Worm (Caenorhabditis elegans): Measurements from ENCODE around the gene nuo-4.

The nuo-4 gene

DNA sequence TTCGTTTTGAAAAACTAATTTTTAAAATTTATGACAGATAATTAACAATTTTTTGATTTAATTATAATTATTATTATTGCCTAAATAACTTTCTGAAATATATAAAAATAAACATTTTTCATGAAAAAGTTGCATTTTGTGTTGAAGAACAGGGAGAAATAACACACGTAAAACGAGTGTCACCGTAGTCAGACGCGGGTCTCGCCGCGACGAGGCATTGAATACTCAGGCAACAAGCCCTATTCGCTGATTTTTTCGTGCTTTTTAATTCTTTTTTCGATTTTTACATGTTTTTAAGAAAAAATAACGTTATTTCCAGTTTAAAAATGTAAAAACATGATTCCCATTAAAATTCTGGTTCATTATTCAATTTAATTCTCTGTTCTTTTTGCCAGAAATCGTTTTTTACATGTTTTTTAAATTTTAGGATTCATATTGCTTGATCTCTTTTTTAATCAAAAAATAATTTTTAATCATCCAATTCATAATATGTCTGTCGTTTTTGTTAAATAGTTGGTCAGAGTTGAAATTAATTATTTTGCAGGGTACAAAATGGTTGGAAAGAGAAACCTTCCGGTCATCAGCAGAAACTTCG lies 49.4 kb upstream of the nuo-4 start, which contains the start of gene rpl-6 (continued):
- TF ChIP-seq Y53G8AR.9 (GFP tag; conservative IDR thresholded peaks at IDR 0.05), result peak; percentile 84
- TF ChIP-seq mcd-1 (GFP tag; IDR thresholded peaks at IDR 0.05), result peak; percentile 81
- TF ChIP-seq hrde-1 (tag; optimal IDR thresholded peaks at IDR 0.05; ENCODE audit: borderline replicate concordance), result no peak
- peak in 1 of 3 experiments; percentile 86 for TF ChIP-seq lin-35 (GFP tag; optimal IDR thresholded peaks at IDR 0.05)
- no peak for TF ChIP-seq ztf-26 (tag; optimal IDR thresholded peaks at IDR 0.05)
- TF ChIP-seq repo-1 (tag; optimal IDR thresholded peaks at IDR 0.05), result no peak
- no peak for TF ChIP-seq somi-1 (GFP tag; optimal IDR thresholded peaks at IDR 0.05)
- TF ChIP-seq lir-1 (GFP tag; conservative IDR thresholded peaks at IDR 0.05), result peak; percentile 28; the same call in 1 of the 2 replicates
- peak; percentile 68 for TF ChIP-seq efl-1 (GFP tag; optimal IDR thresholded peaks at IDR 0.05)
- TF ChIP-seq madf-8 (GFP tag; conservative IDR thresholded peaks at IDR 0.05), result peak; percentile 54
- TF ChIP-seq atf-7 (tag; optimal IDR thresholded peaks at IDR 0.05), result no peak
- TF ChIP-seq ceh-58 (GFP tag; IDR thresholded peaks at IDR 0.05), result no peak
- peak; percentile 73 for TF ChIP-seq rcor-1 (GFP tag; IDR thresholded peaks at IDR 0.05)
- TF ChIP-seq let-607 (tag; optimal IDR thresholded peaks at IDR 0.05), result peak in 1 of 2 experiments; percentile 42
- TF ChIP-seq F55B11.4 (tag; optimal IDR thresholded peaks at IDR 0.05; ENCODE audit: borderline replicate concordance, insufficient read depth), result no peak
- no peak for TF ChIP-seq aptf-3 (GFP tag; IDR thresholded peaks at IDR 0.05)
- TF ChIP-seq sptf-2 (GFP tag; optimal IDR thresholded peaks at IDR 0.05), result no peak
- no peak for TF ChIP-seq F10E7.11 (tag; optimal IDR thresholded peaks at IDR 0.05)
- TF ChIP-seq ztf-25 (GFP tag; IDR thresholded peaks at IDR 0.05), result no peak
- TF ChIP-seq chd-7 (tag; optimal IDR thresholded peaks at IDR 0.05), result no peak
- TF ChIP-seq bed-2 (GFP tag; IDR thresholded peaks at IDR 0.05), result no peak
- TF ChIP-seq Y53F4B.3 (GFP tag; IDR thresholded peaks at IDR 0.05), result no peak
- peak; percentile 29; the same call in 1 of the 2 replicates for TF ChIP-seq ceh-100 (GFP tag; IDR thresholded peaks at IDR 0.05)
- TF ChIP-seq Y67H2A.10 (GFP tag; conservative IDR thresholded peaks at IDR 0.05), result peak; percentile 59
- peak; percentile 86 for TF ChIP-seq ekl-4 (GFP tag; IDR thresholded peaks at IDR 0.05)
- no peak for TF ChIP-seq ceh-79 (tag; optimal IDR thresholded peaks at IDR 0.05)
- TF ChIP-seq ZK185.1 (tag; optimal IDR thresholded peaks at IDR 0.05; ENCODE audit: poor library complexity, severe bottlenecking), result peak; percentile 65
- peak; percentile 55; the same call in 1 of the 2 replicates for TF ChIP-seq dox-1 (GFP tag; IDR thresholded peaks at IDR 0.05)
- no peak for TF ChIP-seq ztf-22 (GFP tag; optimal IDR thresholded peaks at IDR 0.05)
- TF ChIP-seq fkh-3 (tag; optimal IDR thresholded peaks at IDR 0.05), result no peak
- peak; percentile 98 for TF ChIP-seq F33H1.4 (GFP tag; IDR thresholded peaks at IDR 0.05)
- TF ChIP-seq F57A8.1 (GFP tag; optimal IDR thresholded peaks at IDR 0.05), result no peak
- TF ChIP-seq hmg-20 (GFP tag; IDR thresholded peaks at IDR 0.05), result no peak
- TF ChIP-seq T07F8.4 (tag; optimal IDR thresholded peaks at IDR 0.05), result no peak
- TF ChIP-seq sea-2 (GFP tag; IDR thresholded peaks at IDR 0.05), result no peak
- TF ChIP-seq egl-18 (GFP tag; IDR thresholded peaks at IDR 0.05), result no peak
- peak; percentile 35 for TF ChIP-seq dpl-1 (GFP tag; optimal IDR thresholded peaks at IDR 0.05)
- TF ChIP-seq C06A6.2 (GFP tag; conservative IDR thresholded peaks at IDR 0.05), result no peak; the same call in 1 of the 2 replicates
- no peak for TF ChIP-seq zim-3 (tag; optimal IDR thresholded peaks at IDR 0.05)
- no peak for TF ChIP-seq zfh-2 (GFP tag; conservative IDR thresholded peaks at IDR 0.05)
- no peak for TF ChIP-seq ccch-3 (GFP tag; optimal IDR thresholded peaks at IDR 0.05)
- no peak; the same call in 1 of the 2 replicates for TF ChIP-seq B0019.2 (GFP tag; conservative IDR thresholded peaks at IDR 0.05)
- TF ChIP-seq lsy-27 (tag; optimal IDR thresholded peaks at IDR 0.05; ENCODE audit: borderline replicate concordance, insufficient read depth), result peak; percentile 16
- no peak for TF ChIP-seq athp-1 (tag; optimal IDR thresholded peaks at IDR 0.05)
- TF ChIP-seq pha-4 (tag; optimal IDR thresholded peaks at IDR 0.05), result peak; percentile 80
- no peak for TF ChIP-seq ceh-40 (GFP tag; IDR thresholded peaks at IDR 0.05)
- TF ChIP-seq Y56A3A.18 (GFP tag; IDR thresholded peaks at IDR 0.05), result no peak
- no peak for TF ChIP-seq hlh-12 (tag; optimal IDR thresholded peaks at IDR 0.05)

Data from whole organism, young adult.